Worm (Caenorhabditis elegans): ENCODE data around the gene K03B4.9.
A peak's percentile ranks its signal among the peaks of the same experiment; 100 is the strongest.

Gene K03B4.9

DNA sequence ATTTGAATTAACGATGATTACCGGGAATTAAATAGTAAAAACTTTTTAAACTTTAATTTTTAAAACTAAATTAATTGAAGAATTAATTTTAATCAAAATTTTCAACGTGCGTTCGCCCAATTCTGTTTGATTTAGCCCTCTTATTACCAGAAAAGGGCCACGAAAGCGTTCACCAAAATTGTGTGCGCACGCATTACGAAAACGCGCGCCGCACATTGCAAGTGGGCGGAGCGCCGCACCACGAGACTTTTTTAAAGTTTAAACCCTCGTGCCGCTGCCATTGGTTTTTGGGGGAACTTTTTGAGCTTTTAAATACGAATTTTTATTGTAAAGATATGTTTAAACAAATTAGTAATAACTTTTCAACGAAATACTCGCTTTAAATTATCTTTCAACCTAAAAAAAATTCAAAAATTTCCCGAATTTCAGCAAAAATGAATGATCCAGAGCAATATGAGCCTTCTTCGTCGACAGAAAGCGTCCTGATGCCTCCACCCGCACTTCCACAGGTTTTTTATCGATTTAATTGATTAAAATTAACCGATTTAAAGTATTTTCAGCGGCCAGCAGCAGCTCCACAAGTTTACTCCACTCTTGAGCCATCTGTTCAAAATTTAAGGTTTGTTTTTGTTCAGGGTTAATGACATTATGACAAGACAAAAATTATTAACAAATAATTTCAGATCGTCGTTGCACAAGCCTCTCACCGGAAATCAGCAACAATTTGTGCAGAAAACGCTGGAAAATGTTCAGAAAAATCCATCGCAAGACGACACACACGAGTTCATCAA lies 14.5 kb upstream of the K03B4.9 start, which contains the start of gene taf-10 (continued):
- TF ChIP-seq mdl-1 (tag; optimal IDR thresholded peaks at IDR 0.05) (peak; percentile 71), unc-62 (GFP tag; optimal IDR thresholded peaks at IDR 0.05) (no peak), nfya-1 (tag; optimal IDR thresholded peaks at IDR 0.05; ENCODE audit: insufficient read depth) (peak; percentile 77), R02D3.7 (tag; optimal IDR thresholded peaks at IDR 0.05) (no peak), aly-2 (tag; optimal IDR thresholded peaks at IDR 0.05) (no peak), lin-15B (tag; optimal IDR thresholded peaks at IDR 0.05) (peak; percentile 13), elt-1 (tag; optimal IDR thresholded peaks at IDR 0.05) (no peak), egl-27 (tag; optimal IDR thresholded peaks at IDR 0.05) (no peak), nhr-11 (tag; optimal IDR thresholded peaks at IDR 0.05) (no peak)

ce11 chrV:4684137-4684536 lies 11.8 kb upstream of the K03B4.9 start:
- TF ChIP-seq nhr-43 (tag; optimal IDR thresholded peaks at IDR 0.05; ENCODE audit: poor library complexity, severe bottlenecking) (no peak), tbx-2 (tag; optimal IDR thresholded peaks at IDR 0.05) (no peak), nhr-76 (tag; optimal IDR thresholded peaks at IDR 0.05) (no peak), egl-27 (tag; optimal IDR thresholded peaks at IDR 0.05) (no peak)

DNA sequence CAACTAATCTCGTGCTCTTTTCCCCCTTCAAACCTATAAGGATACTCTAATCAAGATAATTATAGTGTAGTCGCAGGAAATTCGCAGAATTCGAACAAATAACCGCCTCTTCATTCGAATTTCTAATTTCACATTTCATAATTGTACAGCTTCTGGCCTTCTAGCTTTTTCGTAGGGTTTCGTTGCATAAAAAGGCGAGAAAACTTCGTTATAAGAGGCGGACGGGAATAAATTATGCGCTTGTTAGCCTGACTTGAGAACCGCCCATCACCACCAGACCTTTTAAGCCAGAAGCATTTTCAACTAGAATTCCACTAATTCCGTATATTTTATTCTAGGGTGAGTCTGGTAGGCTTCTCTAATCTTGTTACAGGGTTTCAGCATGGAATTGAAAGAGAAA lies 9.3 kb upstream of the K03B4.9 start, which contains the start of gene K03B4.4:
K03B4.4 (plus strand) TSS at position 301 of the 400 bp plus-strand sequence.
- no peak for TF ChIP-seq pha-4 (tag; optimal IDR thresholded peaks at IDR 0.05)
- TF ChIP-seq mdl-1 (tag; optimal IDR thresholded peaks at IDR 0.05), result no peak
- no peak for TF ChIP-seq elt-3 (tag; optimal IDR thresholded peaks at IDR 0.05)
- TF ChIP-seq pqm-1 (tag; optimal IDR thresholded peaks at IDR 0.05), result no peak
- no peak for TF ChIP-seq ceh-16 (tag; optimal IDR thresholded peaks at IDR 0.05)

ce11 chrV:4676812-4677211 lies 4.4 kb upstream of the K03B4.9 start:
- TF ChIP-seq ceh-16 (tag; optimal IDR thresholded peaks at IDR 0.05) (no peak), nfya-1 (tag; optimal IDR thresholded peaks at IDR 0.05; ENCODE audit: insufficient read depth) (peak; percentile 70), lin-39 (tag; optimal IDR thresholded peaks at IDR 0.05) (no peak)

DNA sequence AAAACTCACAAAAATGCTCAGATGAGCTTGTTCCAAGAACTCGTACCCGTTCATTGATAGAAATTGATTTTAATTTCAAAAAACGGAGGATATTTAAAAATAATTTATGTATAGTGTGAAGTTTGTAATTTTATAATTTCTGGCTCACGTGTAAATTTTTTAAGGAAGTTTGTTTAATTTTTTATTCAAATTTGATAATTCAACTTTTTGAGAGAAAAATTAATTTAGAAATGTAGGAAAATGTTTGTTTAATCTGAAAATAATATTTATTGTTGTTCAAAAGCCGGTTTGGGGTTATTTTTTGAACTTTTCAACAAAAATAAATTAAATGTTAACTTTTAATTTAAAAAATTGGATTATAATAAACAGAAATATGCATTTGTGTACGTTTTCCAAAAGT lies 3.7 kb upstream of the K03B4.9 start, which contains the start of gene K03B4.6:
K03B4.6 (minus strand) TSS at position 101 of the 400 bp plus-strand sequence.
- TF ChIP-seq ztf-11 (tag; optimal IDR thresholded peaks at IDR 0.05), result no peak

DNA sequence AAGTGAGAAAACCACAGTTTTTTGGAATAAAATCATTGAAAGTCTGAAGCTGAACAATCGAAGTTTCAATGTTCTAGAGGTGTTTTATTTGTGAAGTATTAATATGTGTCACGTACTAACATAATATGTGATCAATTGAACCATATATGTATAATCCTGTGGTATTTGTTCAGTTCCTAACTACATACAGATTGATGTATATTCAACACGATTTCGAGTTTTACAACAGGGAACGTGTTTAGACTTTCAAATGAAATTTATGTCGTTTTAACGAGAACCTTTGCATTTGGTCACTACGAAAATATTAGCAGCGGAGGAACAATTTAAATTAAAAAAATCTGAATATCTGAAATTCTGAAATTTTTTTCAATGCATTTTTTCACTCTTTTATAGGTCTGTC lies 2.1 kb upstream of the K03B4.9 start, which contains the start of gene K03B4.8:
K03B4.8 (minus strand) TSS at position 101 of the 400 bp plus-strand sequence.
- no peak for TF ChIP-seq ceh-82 (tag; optimal IDR thresholded peaks at IDR 0.05)
- TF ChIP-seq lsy-12 (tag; optimal IDR thresholded peaks at IDR 0.05), result no peak
- no peak for TF ChIP-seq nhr-11 (tag; optimal IDR thresholded peaks at IDR 0.05)
- no peak for TF ChIP-seq nhr-43 (tag; optimal IDR thresholded peaks at IDR 0.05; ENCODE audit: poor library complexity, severe bottlenecking)
- TF ChIP-seq hmg-11 (tag; optimal IDR thresholded peaks at IDR 0.05), result no peak
- no peak for TF ChIP-seq nhr-28 (tag; optimal IDR thresholded peaks at IDR 0.05)
- no peak for TF ChIP-seq ztf-11 (tag; optimal IDR thresholded peaks at IDR 0.05)
- TF ChIP-seq mdl-1 (tag; optimal IDR thresholded peaks at IDR 0.05), result no peak
- no peak for TF ChIP-seq eor-1 (tag; optimal IDR thresholded peaks at IDR 0.05)
- TF ChIP-seq lin-15B (tag; optimal IDR thresholded peaks at IDR 0.05), result no peak
- TF ChIP-seq jun-1 (tag; optimal IDR thresholded peaks at IDR 0.05), result no peak
- no peak for TF ChIP-seq mml-1 (tag; optimal IDR thresholded peaks at IDR 0.05)

ce11 chrV:4668636-4669035 lies 3.8 kb downstream of the K03B4.9 start, which contains the start of gene srx-77:
srx-77 (minus strand) TSS chrV:4668736.
- no peak for TF ChIP-seq sea-2 (GFP tag; optimal IDR thresholded peaks at IDR 0.05)
- TF ChIP-seq tbx-2 (tag; optimal IDR thresholded peaks at IDR 0.05), result no peak
- TF ChIP-seq lin-15B (tag; optimal IDR thresholded peaks at IDR 0.05), result no peak
- no peak for TF ChIP-seq hmg-11 (tag; optimal IDR thresholded peaks at IDR 0.05)
